Fruit fly (Drosophila melanogaster): ENCODE results near the gene CG17110.

The CG17110 gene

DNA sequence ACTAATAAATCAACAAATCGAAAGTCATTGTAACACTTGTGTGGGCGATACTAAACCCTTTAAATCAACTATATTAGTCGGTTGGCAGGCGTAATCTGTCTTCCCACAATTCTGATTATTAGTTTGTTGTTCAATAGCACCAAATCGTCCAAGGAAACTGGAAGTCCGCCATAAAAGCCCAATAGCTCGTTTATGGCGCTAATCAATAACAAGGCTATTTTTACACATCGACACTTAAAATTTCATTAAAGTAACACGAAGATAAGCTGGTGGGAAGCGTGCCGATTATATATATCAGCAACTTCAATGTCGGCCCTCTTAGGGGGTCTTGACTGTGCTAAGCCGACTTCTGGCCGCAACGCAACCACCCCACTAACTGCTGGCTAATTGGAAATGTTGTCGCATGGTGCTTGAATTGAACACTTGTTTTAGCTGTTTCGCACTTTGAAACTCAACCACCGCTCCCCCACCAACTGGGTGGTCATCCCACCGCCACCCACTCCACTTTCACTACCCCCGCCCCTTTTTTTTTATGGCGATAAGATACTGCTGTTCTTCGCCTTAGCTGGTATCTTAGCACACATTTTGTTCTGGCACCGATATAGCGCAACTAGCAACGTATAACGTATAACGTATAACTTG lies 47.6 kb downstream of the CG17110 start (continued):
- TF ChIP-seq ATbp (GFP tag; optimal IDR thresholded peaks at IDR 0.05) = no peak
- no peak for TF ChIP-seq dysf (GFP tag; IDR thresholded peaks at IDR 0.05)
- no peak for TF ChIP-seq CG14965 (GFP tag; optimal IDR thresholded peaks at IDR 0.05; ENCODE audit: borderline replicate concordance)
- no peak for TF ChIP-seq CG4820 (GFP tag; optimal IDR thresholded peaks at IDR 0.05)
- TF ChIP-seq CG4854 (GFP tag; optimal IDR thresholded peaks at IDR 0.05) = no peak
- TF ChIP-seq vvl (GFP tag; IDR thresholded peaks at IDR 0.05) = no peak
- TF ChIP-seq CG2875 (GFP tag; optimal IDR thresholded peaks at IDR 0.05) = no peak
- no peak for TF ChIP-seq kah (GFP tag; optimal IDR thresholded peaks at IDR 0.05)
- TF ChIP-seq CG1832 (GFP tag; optimal IDR thresholded peaks at IDR 0.05) = no peak
- no peak for TF ChIP-seq pros (GFP tag; optimal IDR thresholded peaks at IDR 0.05)
- TF ChIP-seq HHEX (GFP tag; optimal IDR thresholded peaks at IDR 0.05) = peak; percentile 17
- peak in 1 of 2 experiments; percentile 6 for TF ChIP-seq Pdp1 (GFP tag; optimal IDR thresholded peaks at IDR 0.05)
- TF ChIP-seq Fer3 (tag; optimal IDR thresholded peaks at IDR 0.05) = peak; percentile 6
- TF ChIP-seq HmgZ (tag; optimal IDR thresholded peaks at IDR 0.05) = no peak
- no peak for TF ChIP-seq h (optimal IDR thresholded peaks at IDR 0.05)
- TF ChIP-seq unpg (GFP tag; optimal IDR thresholded peaks at IDR 0.05) = peak; percentile 15
- peak; percentile 49 for TF ChIP-seq CG10543 (GFP tag; optimal IDR thresholded peaks at IDR 0.05)
- no peak for TF ChIP-seq D19B (GFP tag; optimal IDR thresholded peaks at IDR 0.05)
- no peak for TF ChIP-seq zf30C (GFP tag; optimal IDR thresholded peaks at IDR 0.05)
- no peak for TF ChIP-seq wor (GFP tag; IDR thresholded peaks at IDR 0.05)
- TF ChIP-seq otp (GFP tag; IDR thresholded peaks at IDR 0.05) = no peak
- TF ChIP-seq Hey (tag; optimal IDR thresholded peaks at IDR 0.05) = peak; percentile 80
- peak; percentile 11 for TF ChIP-seq B-H2 (GFP tag; optimal IDR thresholded peaks at IDR 0.05)
- no peak for TF ChIP-seq kni (GFP tag; optimal IDR thresholded peaks at IDR 0.05)

dm6 chr3R:23139634-23140010 lies 48.1 kb downstream of the CG17110 start:
- TF ChIP-seq Gsc (GFP tag; IDR thresholded peaks at IDR 0.05) = no peak
- peak; percentile 38; the same call in 1 of the 2 replicates for TF ChIP-seq CG10366 (GFP tag; IDR thresholded peaks at IDR 0.05)
- no peak for TF ChIP-seq br (optimal IDR thresholded peaks at IDR 0.05)
- no peak for TF ChIP-seq CG7987 (GFP tag; optimal IDR thresholded peaks at IDR 0.05)
- TF ChIP-seq onecut (GFP tag; IDR thresholded peaks at IDR 0.05) = no peak
- TF ChIP-seq lov (optimal IDR thresholded peaks at IDR 0.05) = no peak
- no peak for TF ChIP-seq lov (GFP tag; IDR thresholded peaks at IDR 0.05)
- TF ChIP-seq CG11723 (GFP tag; optimal IDR thresholded peaks at IDR 0.05) = no peak
- TF ChIP-seq Asciz (GFP tag; optimal IDR thresholded peaks at IDR 0.05) = no peak
- TF ChIP-seq CG33557 (GFP tag; optimal IDR thresholded peaks at IDR 0.05) = no peak
- TF ChIP-seq ken (GFP tag; IDR thresholded peaks at IDR 0.05) = no peak
- no peak for TF ChIP-seq sug (tag; optimal IDR thresholded peaks at IDR 0.05)
- no peak for TF ChIP-seq sd (tag; optimal IDR thresholded peaks at IDR 0.05)
- TF ChIP-seq CG12071 (GFP tag; optimal IDR thresholded peaks at IDR 0.05) = no peak
- no peak for TF ChIP-seq D (optimal IDR thresholded peaks at IDR 0.05)
- no peak for TF ChIP-seq D (GFP tag; optimal IDR thresholded peaks at IDR 0.05)
- TF ChIP-seq ERR (GFP tag; optimal IDR thresholded peaks at IDR 0.05) = no peak
- no peak for TF ChIP-seq CG1832 (GFP tag; optimal IDR thresholded peaks at IDR 0.05)
- no peak for TF ChIP-seq HLHmδ (GFP tag; optimal IDR thresholded peaks at IDR 0.05)
- no peak for TF ChIP-seq CG11456 (GFP tag; IDR thresholded peaks at IDR 0.05)
- TF ChIP-seq YL-1 (GFP tag; optimal IDR thresholded peaks at IDR 0.05) = no peak
- TF ChIP-seq hkb (optimal IDR thresholded peaks at IDR 0.05) = no peak
- no peak for TF ChIP-seq hkb (GFP tag; IDR thresholded peaks at IDR 0.05)
- no peak for TF ChIP-seq CG10979 (tag; optimal IDR thresholded peaks at IDR 0.05)
- TF ChIP-seq CG3065 (GFP tag; optimal IDR thresholded peaks at IDR 0.05) = no peak
- TF ChIP-seq zen2 (GFP tag; IDR thresholded peaks at IDR 0.05; ENCODE audit: partially characterized antibody) = no peak
- TF ChIP-seq fd96Cb (tag; optimal IDR thresholded peaks at IDR 0.05) = no peak
- no peak for TF ChIP-seq CG34224 (GFP tag; IDR thresholded peaks at IDR 0.05; ENCODE audit: partially characterized antibody)
- no peak for TF ChIP-seq nom (GFP tag; optimal IDR thresholded peaks at IDR 0.05)

All from whole organism, embryonic.